Worm (Caenorhabditis elegans) whole organism, mixed stage, embryonic: ENCODE results near the gene F11G11.14.

Experiments used
- bed-3 ChIP-seq: fragments of 200-800 bp; sonication (Bioruptor generic); optimal IDR thresholded peaks from 3 replicates; lab custom pipeline; 2018; ENCODE audit warnings: mild to moderate bottlenecking, missing genetic modification characterization, moderate library complexity, missing compliant biosample characterization
- ces-1 ChIP-seq: fragments of 150-350 bp; optimal IDR thresholded peaks from 2 replicates; lab custom pipeline; 2014; ENCODE audit warnings: missing biosample characterization, missing genetic modification reagents, missing genetic modification characterization
- elt-3 ChIP-seq: fragments of 150-350 bp; optimal IDR thresholded peaks from 2 replicates; lab custom pipeline; 2014; ENCODE audit warnings: missing biosample characterization, missing genetic modification characterization
- lsy-2 ChIP-seq: fragments of 150-350 bp; optimal IDR thresholded peaks from 2 replicates; lab custom pipeline; 2014; ENCODE audit warnings: missing biosample characterization, missing genetic modification characterization
- mls-2 ChIP-seq: sonication (generic microtip); optimal IDR thresholded peaks from 2 replicates; lab custom pipeline; 2016; ENCODE audit warnings: mild to moderate bottlenecking, missing genetic modification characterization, moderate library complexity, missing compliant biosample characterization
- nhr-12 ChIP-seq: fragments of 150-350 bp; optimal IDR thresholded peaks from 2 replicates; lab custom pipeline; 2014; ENCODE audit warnings: missing biosample characterization, missing genetic modification characterization
- nhr-76 ChIP-seq: sonication (generic microtip); optimal IDR thresholded peaks from 2 replicates; lab custom pipeline; 2017; ENCODE audit warnings: missing biosample characterization, missing genetic modification characterization
- pha-4 ChIP-seq: fragments of 150-350 bp; optimal IDR thresholded peaks from 2 replicates; lab custom pipeline; 2018; ENCODE audit warnings: missing biosample characterization, missing genetic modification reagents, missing genetic modification characterization
- snpc-4 ChIP-seq: fragments of 150-350 bp; optimal IDR thresholded peaks from 2 replicates; lab custom pipeline; 2014; ENCODE audit warnings: missing biosample characterization, missing genetic modification characterization
- tbx-8 ChIP-seq: fragments of 200-800 bp; sonication (Bioruptor generic); optimal IDR thresholded peaks from 2 replicates; lab custom pipeline; 2018; ENCODE audit warnings: mild to moderate bottlenecking, missing genetic modification characterization, moderate library complexity, missing compliant biosample characterization
- unc-62 ChIP-seq: fragments of 150-350 bp; optimal IDR thresholded peaks from 2 replicates; lab custom pipeline; 2014; ENCODE audit warnings: missing biosample characterization, missing genetic modification reagents, missing genetic modification characterization
- ztf-11 ChIP-seq: fragments of 150-350 bp; optimal IDR thresholded peaks from 2 replicates; lab custom pipeline; 2014; ENCODE audit warnings: missing biosample characterization, missing genetic modification characterization

DNA sequence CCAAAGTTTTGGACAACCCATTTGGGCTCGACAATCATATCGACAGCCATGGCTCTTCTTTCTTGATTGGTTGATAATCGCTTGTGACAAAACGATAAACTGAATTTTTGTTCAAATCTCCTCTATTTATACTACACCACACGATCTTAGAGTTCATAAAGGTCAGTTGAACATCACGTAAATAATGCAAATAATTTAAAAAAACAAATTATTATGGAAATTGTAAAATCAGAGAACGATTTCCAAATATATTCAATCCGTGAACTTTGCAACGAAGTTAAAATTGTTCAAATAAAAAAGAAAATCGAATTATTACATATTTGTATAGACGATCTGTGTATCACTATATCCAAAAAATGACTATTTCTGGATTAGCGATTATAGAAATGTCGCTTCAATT is at the start of gene F11G11.14, which contains the start of gene mpst-4:
- TF ChIP-seq bed-3 (GFP tag; lab: Kevin White, UChicago) = no peak
- TF ChIP-seq unc-62 (GFP tag; lab: Kevin White, UChicago) = no peak
- no peak for TF ChIP-seq ztf-11 (tag; lab: Kevin White, UChicago)
- TF ChIP-seq lsy-2 (tag; lab: Kevin White, UChicago) = no peak
- TF ChIP-seq snpc-4 = no peak
- TF ChIP-seq ces-1 (GFP tag; lab: Kevin White, UChicago) = no peak
- TF ChIP-seq mls-2 (tag; lab: Kevin White, UChicago) = no peak
- no peak for TF ChIP-seq pha-4 (tag; lab: Kevin White, UChicago)
- no peak for TF ChIP-seq nhr-76
- TF ChIP-seq nhr-12 (tag; lab: Kevin White, UChicago) = no peak
- no peak for TF ChIP-seq tbx-8 (GFP tag; lab: Kevin White, UChicago)
- no peak for TF ChIP-seq elt-3 (tag; lab: Kevin White, UChicago)
